Fruit fly (Drosophila melanogaster): Measurements from ENCODE around the gene CG13901.
A peak's percentile ranks its signal among the peaks of the same experiment; 100 is the strongest.

CG13901 gene

DNA sequence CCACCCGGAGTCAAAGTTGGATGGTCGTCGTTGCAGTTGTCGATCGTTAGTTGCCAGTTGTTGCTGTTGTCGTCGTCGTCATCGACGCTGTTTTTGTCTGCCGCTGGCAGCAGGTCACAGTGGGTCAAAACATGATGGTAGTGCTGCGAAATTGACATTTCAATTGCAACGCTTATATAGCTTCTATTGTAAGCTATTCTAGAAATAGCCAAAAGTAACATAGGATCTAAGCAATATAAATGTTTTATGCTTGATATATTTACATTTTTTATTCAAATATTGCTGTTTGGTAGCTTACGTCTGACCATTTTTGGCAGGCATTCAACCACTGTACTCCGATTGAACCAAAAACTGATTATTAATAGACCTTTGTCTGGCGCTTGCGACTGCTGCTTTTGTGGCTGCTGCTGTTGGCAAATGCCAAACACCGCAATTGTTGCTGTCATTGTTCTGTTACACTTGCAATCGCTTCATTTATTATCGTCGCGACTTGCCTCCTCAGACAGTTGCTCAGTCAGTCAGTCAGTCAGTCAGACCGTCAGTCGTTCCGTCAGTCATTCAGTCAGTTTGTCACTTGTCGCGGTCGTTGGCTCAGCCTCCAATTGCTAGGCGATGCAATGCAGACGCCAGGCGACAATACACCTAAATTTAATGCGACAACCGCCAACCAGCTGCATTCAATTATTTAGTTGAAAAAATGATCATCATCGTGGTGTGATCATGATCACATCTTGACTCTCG lies 46.2 kb downstream of the CG13901 start (continued):
- TF ChIP-seq CG2889 (GFP tag; IDR thresholded peaks at IDR 0.05) (no peak), CG7556 (GFP tag; optimal IDR thresholded peaks at IDR 0.05) (peak; percentile 67), fd3F (GFP tag; optimal IDR thresholded peaks at IDR 0.05) (peak; percentile 30), CG10321 (GFP tag; IDR thresholded peaks at IDR 0.05) (no peak), CG1647 (GFP tag; optimal IDR thresholded peaks at IDR 0.05) (no peak), CG12744 (GFP tag; optimal IDR thresholded peaks at IDR 0.05) (peak; percentile 36), CG2199 (GFP tag; IDR thresholded peaks at IDR 0.05) (peak; percentile 40; the same call in 1 of the 3 replicates), Dbx (GFP tag; IDR thresholded peaks at IDR 0.05) (no peak), CG11398 (GFP tag; optimal IDR thresholded peaks at IDR 0.05) (no peak), CG14667 (GFP tag; IDR thresholded peaks at IDR 0.05) (no peak), CG14441 (GFP tag; IDR thresholded peaks at IDR 0.05) (peak; percentile 42; the same call in 1 of the 2 replicates), CG7839 (tag; optimal IDR thresholded peaks at IDR 0.05) (peak; percentile 65), sna (GFP tag; IDR thresholded peaks at IDR 0.05; ENCODE audit: partially characterized antibody) (peak; percentile 63; the same call in 1 of the 2 replicates), CG9876 (GFP tag; optimal IDR thresholded peaks at IDR 0.05) (no peak), CG34224 (GFP tag; IDR thresholded peaks at IDR 0.05; ENCODE audit: partially characterized antibody) (no peak), Dll (GFP tag; IDR thresholded peaks at IDR 0.05; ENCODE audit: partially characterized antibody) (peak; percentile 43; the same call in 1 of the 4 replicates), Gsc (GFP tag; IDR thresholded peaks at IDR 0.05) (no peak), CG18262 (tag; optimal IDR thresholded peaks at IDR 0.05) (peak; percentile 81), CG17186 (GFP tag; optimal IDR thresholded peaks at IDR 0.05) (no peak), Dip3 (GFP tag; optimal IDR thresholded peaks at IDR 0.05) (no peak), CG13287 (GFP tag; IDR thresholded peaks at IDR 0.05; ENCODE audit: partially characterized antibody) (peak; percentile 59; the same call in 1 of the 2 replicates), bab2 (GFP tag; optimal IDR thresholded peaks at IDR 0.05) (peak; percentile 31), Myb (GFP tag; optimal IDR thresholded peaks at IDR 0.05) (no peak), eyg (GFP tag; optimal IDR thresholded peaks at IDR 0.05) (no peak), CG17361 (GFP tag; IDR thresholded peaks at IDR 0.05) (peak; percentile 80), rib (GFP tag; IDR thresholded peaks at IDR 0.05) (no peak), CG11695 (GFP tag; IDR thresholded peaks at IDR 0.05) (peak; percentile 67; the same call in 2 of the 3 replicates), zen (tag; optimal IDR thresholded peaks at IDR 0.05) (no peak), CG14710 (tag; optimal IDR thresholded peaks at IDR 0.05) (peak; percentile 70), fd96Cb (tag; optimal IDR thresholded peaks at IDR 0.05) (peak; percentile 61), H2.0 (GFP tag; IDR thresholded peaks at IDR 0.05) (peak; percentile 21; the same call in 1 of the 2 replicates), CG1529 (GFP tag; optimal IDR thresholded peaks at IDR 0.05) (peak; percentile 63), klu (GFP tag; IDR thresholded peaks at IDR 0.05) (no peak), Fer2 (tag; optimal IDR thresholded peaks at IDR 0.05) (no peak), CG17612 (GFP tag; IDR thresholded peaks at IDR 0.05) (no peak), CG12391 (tag; optimal IDR thresholded peaks at IDR 0.05) (peak; percentile 70), cas (GFP tag; IDR thresholded peaks at IDR 0.05) (no peak), gcm (GFP tag; optimal IDR thresholded peaks at IDR 0.05) (peak; percentile 73), CG12659 (GFP tag; optimal IDR thresholded peaks at IDR 0.05) (peak; percentile 35), Mrtf (GFP tag; IDR thresholded peaks at IDR 0.05) (0 out of 3 replicates have a peak, but pooled peaks have one; percentile 45), Atf6 (GFP tag; IDR thresholded peaks at IDR 0.05) (peak; percentile 13; the same call in 1 of the 2 replicates), CG4424 (GFP tag; optimal IDR thresholded peaks at IDR 0.05) (peak; percentile 74), CG15269 (tag; optimal IDR thresholded peaks at IDR 0.05) (peak; percentile 70), Six4 (GFP tag; optimal IDR thresholded peaks at IDR 0.05) (peak; percentile 21), gfzf (GFP tag; optimal IDR thresholded peaks at IDR 0.05) (no peak), unc-4 (GFP tag; IDR thresholded peaks at IDR 0.05; ENCODE audit: partially characterized antibody) (no peak), CG15696 (tag; optimal IDR thresholded peaks at IDR 0.05) (peak; percentile 35), CG9437 (GFP tag; optimal IDR thresholded peaks at IDR 0.05) (peak; percentile 47), HmgD (GFP tag; optimal IDR thresholded peaks at IDR 0.05) (no peak)

Data from whole organism, embryonic.